Worm (Caenorhabditis elegans) whole organism, mixed stage, embryonic: ENCODE data around the gene bcl-7.
A peak's percentile ranks its signal among the peaks of the same experiment; 100 is the strongest.

ENCODE experiments used
- M03D4.4 ChIP-seq: sonication (generic microtip); optimal IDR thresholded peaks from 2 replicates; lab custom pipeline; 2017; ENCODE audit warnings: mild to moderate bottlenecking, missing genetic modification characterization, missing compliant biosample characterization
- blmp-1 ChIP-seq: fragments of 150-350 bp; optimal IDR thresholded peaks from 2 replicates; lab custom pipeline; 2014; ENCODE audit warnings: missing biosample characterization, missing genetic modification characterization
- ceh-39 ChIP-seq: fragments of 150-350 bp; optimal IDR thresholded peaks from 2 replicates; lab custom pipeline; 2014; ENCODE audit warnings: missing biosample characterization, missing genetic modification characterization
- ceh-43 ChIP-seq: fragments of 200-800 bp; sonication (Bioruptor generic); optimal IDR thresholded peaks from 2 replicates; lab custom pipeline; 2018; ENCODE audit warnings: mild to moderate bottlenecking, missing genetic modification characterization, moderate library complexity, missing compliant biosample characterization
- ceh-83 ChIP-seq: fragments of 200-800 bp; sonication (Bioruptor generic); optimal IDR thresholded peaks from 2 replicates; lab custom pipeline; 2018; ENCODE audit warnings: mild to moderate bottlenecking, missing genetic modification characterization, missing compliant biosample characterization
- ces-1 ChIP-seq: fragments of 150-350 bp; optimal IDR thresholded peaks from 2 replicates; lab custom pipeline; 2014; ENCODE audit warnings: missing biosample characterization, missing genetic modification reagents, missing genetic modification characterization
- cnd-1 ChIP-seq: fragments of 200-800 bp; sonication (Bioruptor generic); optimal IDR thresholded peaks from 2 replicates; lab custom pipeline; 2018; ENCODE audit warnings: mild to moderate bottlenecking, missing genetic modification characterization, missing compliant biosample characterization
- drap-1 ChIP-seq: fragments of 200-800 bp; sonication (Bioruptor generic); optimal IDR thresholded peaks from 3 replicates; lab custom pipeline; 2018; ENCODE audit warnings: mild to moderate bottlenecking, missing genetic modification characterization, missing compliant biosample characterization
- elt-3 ChIP-seq: fragments of 150-350 bp; optimal IDR thresholded peaks from 2 replicates; lab custom pipeline; 2014; ENCODE audit warnings: missing biosample characterization, missing genetic modification characterization
- flh-1 ChIP-seq: fragments of 200-800 bp; sonication (Bioruptor generic); optimal IDR thresholded peaks from 2 replicates; lab custom pipeline; 2018; ENCODE audit warnings: mild to moderate bottlenecking, missing genetic modification characterization, moderate library complexity, missing compliant biosample characterization
- ham-2 ChIP-seq: fragments of 200-800 bp; sonication (Bioruptor generic); optimal IDR thresholded peaks from 2 replicates; lab custom pipeline; 2018; ENCODE audit warnings: mild to moderate bottlenecking, missing genetic modification characterization, missing compliant biosample characterization
- lin-32 ChIP-seq: fragments of 200-800 bp; sonication (Bioruptor generic); optimal IDR thresholded peaks from 2 replicates; lab custom pipeline; 2018; ENCODE audit warnings: mild to moderate bottlenecking, missing genetic modification characterization, missing compliant biosample characterization
- mab-5 ChIP-seq: fragments of 150-350 bp; optimal IDR thresholded peaks from 2 replicates; lab custom pipeline; 2014; ENCODE audit warnings: missing biosample characterization, missing genetic modification characterization
- mep-1 ChIP-seq: fragments of 150-350 bp; optimal IDR thresholded peaks from 2 replicates; lab custom pipeline; 2017; ENCODE audit warnings: missing biosample characterization, missing genetic modification reagents, missing genetic modification characterization, inconsistent platforms
- mls-2 ChIP-seq: sonication (generic microtip); optimal IDR thresholded peaks from 2 replicates; lab custom pipeline; 2016; ENCODE audit warnings: mild to moderate bottlenecking, missing genetic modification characterization, moderate library complexity, missing compliant biosample characterization
- nhr-12 ChIP-seq: fragments of 150-350 bp; optimal IDR thresholded peaks from 2 replicates; lab custom pipeline; 2014; ENCODE audit warnings: missing biosample characterization, missing genetic modification characterization
- nhr-2 ChIP-seq: fragments of 150-350 bp; optimal IDR thresholded peaks from 2 replicates; lab custom pipeline; 2014; ENCODE audit warnings: missing biosample characterization, missing genetic modification characterization
- nhr-237 ChIP-seq: fragments of 150-350 bp; optimal IDR thresholded peaks from 2 replicates; lab custom pipeline; 2014; ENCODE audit warnings: missing biosample characterization, missing genetic modification characterization
- nhr-28 ChIP-seq: fragments of 150-350 bp; optimal IDR thresholded peaks from 2 replicates; lab custom pipeline; 2014; ENCODE audit warnings: missing biosample characterization, missing genetic modification characterization
- nhr-76 ChIP-seq: sonication (generic microtip); optimal IDR thresholded peaks from 2 replicates; lab custom pipeline; 2017; ENCODE audit warnings: missing biosample characterization, missing genetic modification characterization
- pha-4 ChIP-seq: fragments of 150-350 bp; optimal IDR thresholded peaks from 2 replicates; lab custom pipeline; 2018; ENCODE audit warnings: missing biosample characterization, missing genetic modification reagents, missing genetic modification characterization
- sem-2 ChIP-seq: fragments of 200-800 bp; sonication (Bioruptor generic); optimal IDR thresholded peaks from 2 replicates; lab custom pipeline; 2018; ENCODE audit warnings: mild to moderate bottlenecking, missing genetic modification characterization, missing compliant biosample characterization
- snpc-4 ChIP-seq: fragments of 150-350 bp; optimal IDR thresholded peaks from 2 replicates; lab custom pipeline; 2014; ENCODE audit warnings: missing biosample characterization, missing genetic modification characterization
- tbx-8 ChIP-seq: fragments of 200-800 bp; sonication (Bioruptor generic); optimal IDR thresholded peaks from 2 replicates; lab custom pipeline; 2018; ENCODE audit warnings: mild to moderate bottlenecking, missing genetic modification characterization, moderate library complexity, missing compliant biosample characterization
- unc-120 ChIP-seq: sonication (generic microtip); optimal IDR thresholded peaks from 2 replicates; lab custom pipeline; 2017; ENCODE audit warnings: missing genetic modification characterization, missing compliant biosample characterization; ENCODE audit not compliant: poor library complexity, severe bottlenecking
- unc-39 ChIP-seq: fragments of 150-350 bp; optimal IDR thresholded peaks from 2 replicates; lab custom pipeline; 2014; ENCODE audit warnings: missing biosample characterization, missing genetic modification characterization
- unc-62 ChIP-seq: fragments of 150-350 bp; optimal IDR thresholded peaks from 2 replicates; lab custom pipeline; 2014; ENCODE audit warnings: missing biosample characterization, missing genetic modification reagents, missing genetic modification characterization
- zip-8 ChIP-seq: fragments of 150-350 bp; optimal IDR thresholded peaks from 2 replicates; lab custom pipeline; 2014; ENCODE audit warnings: missing biosample characterization, missing genetic modification characterization
- ztf-11 ChIP-seq: fragments of 150-350 bp; optimal IDR thresholded peaks from 2 replicates; lab custom pipeline; 2014; ENCODE audit warnings: missing biosample characterization, missing genetic modification characterization

Gene bcl-7

DNA sequence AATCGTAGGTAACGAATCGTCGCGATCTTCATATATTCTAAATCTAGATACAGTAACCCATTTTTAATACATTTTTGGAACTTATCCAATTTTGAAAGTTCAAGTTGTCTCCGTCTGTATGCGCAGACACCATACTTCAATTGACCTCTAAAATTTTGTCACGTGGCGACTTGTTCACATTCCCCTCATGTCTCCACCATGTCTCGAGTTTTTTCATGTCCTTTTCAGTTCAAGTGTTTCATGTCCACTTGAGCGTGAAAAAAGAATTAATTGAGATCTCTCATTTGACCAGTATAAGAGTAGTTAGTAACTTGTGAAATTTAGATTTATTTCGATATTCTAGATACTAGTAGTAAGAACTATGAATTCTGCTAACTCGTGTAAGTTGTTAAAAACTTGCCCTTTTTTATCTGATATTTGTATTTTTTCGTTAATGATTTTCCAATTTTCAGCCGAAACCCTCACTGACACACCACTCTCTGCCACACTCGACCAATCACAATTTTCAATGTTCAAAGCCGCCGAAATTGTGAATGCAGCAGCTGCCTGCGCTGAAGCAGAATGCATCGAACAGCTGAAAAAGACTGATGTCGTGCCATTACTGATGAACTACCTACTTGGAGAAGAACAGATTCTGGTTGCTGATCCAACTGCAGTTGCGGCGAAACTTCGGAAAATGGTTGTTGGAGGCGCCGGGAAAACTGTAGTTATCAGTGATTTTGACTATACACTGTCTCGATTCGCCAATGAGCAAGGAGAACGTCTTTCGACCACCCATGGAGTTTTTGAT lies 25.9 kb downstream of the bcl-7 start:
- TF ChIP-seq nhr-12 (tag; lab: Kevin White, UChicago) (no peak), ham-2 (GFP tag; lab: Kevin White, UChicago) (no peak), ceh-43 (no peak), ceh-83 (GFP tag; lab: Kevin White, UChicago) (no peak), flh-1 (no peak), nhr-237 (tag; lab: Kevin White, UChicago) (no peak), unc-39 (tag; lab: Kevin White, UChicago) (no peak), ztf-11 (no peak), nhr-2 (tag; lab: Kevin White, UChicago) (no peak), snpc-4 (no peak)

ce11 chrIII:5953041-5953912 lies 27.4 kb downstream of the bcl-7 start:
- TF ChIP-seq unc-62 (no peak), nhr-237 (tag; lab: Kevin White, UChicago) (no peak), zip-8 (tag; lab: Kevin White, UChicago) (no peak), blmp-1 (no peak), pha-4 (no peak), tbx-8 (GFP tag; lab: Kevin White, UChicago) (no peak), M03D4.4 (no peak), ceh-83 (GFP tag; lab: Kevin White, UChicago) (no peak)

DNA sequence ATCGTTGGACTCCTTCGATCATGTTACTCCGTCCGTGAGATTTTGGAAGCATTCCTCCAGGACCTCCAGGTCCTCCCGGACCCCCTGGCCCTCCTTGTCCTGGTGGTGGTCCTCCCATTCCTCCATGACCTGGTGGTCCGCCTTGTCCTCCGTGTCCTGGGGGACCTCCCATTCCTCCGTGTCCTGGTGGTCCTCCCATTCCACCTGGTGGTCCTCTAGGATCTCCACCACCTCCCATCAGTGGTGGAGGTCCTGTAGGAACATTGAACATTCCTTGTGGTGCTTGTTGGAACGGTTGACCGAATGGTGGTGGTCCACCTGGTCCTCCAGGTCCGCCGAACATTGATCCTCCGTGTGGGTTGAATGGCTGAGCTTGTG lies 28.0 kb downstream of the bcl-7 start:
- no peak for TF ChIP-seq sem-2 (GFP tag; lab: Kevin White, UChicago)
- no peak for TF ChIP-seq mab-5
- TF ChIP-seq flh-1, result no peak
- TF ChIP-seq drap-1 (GFP tag; lab: Kevin White, UChicago), result no peak

DNA sequence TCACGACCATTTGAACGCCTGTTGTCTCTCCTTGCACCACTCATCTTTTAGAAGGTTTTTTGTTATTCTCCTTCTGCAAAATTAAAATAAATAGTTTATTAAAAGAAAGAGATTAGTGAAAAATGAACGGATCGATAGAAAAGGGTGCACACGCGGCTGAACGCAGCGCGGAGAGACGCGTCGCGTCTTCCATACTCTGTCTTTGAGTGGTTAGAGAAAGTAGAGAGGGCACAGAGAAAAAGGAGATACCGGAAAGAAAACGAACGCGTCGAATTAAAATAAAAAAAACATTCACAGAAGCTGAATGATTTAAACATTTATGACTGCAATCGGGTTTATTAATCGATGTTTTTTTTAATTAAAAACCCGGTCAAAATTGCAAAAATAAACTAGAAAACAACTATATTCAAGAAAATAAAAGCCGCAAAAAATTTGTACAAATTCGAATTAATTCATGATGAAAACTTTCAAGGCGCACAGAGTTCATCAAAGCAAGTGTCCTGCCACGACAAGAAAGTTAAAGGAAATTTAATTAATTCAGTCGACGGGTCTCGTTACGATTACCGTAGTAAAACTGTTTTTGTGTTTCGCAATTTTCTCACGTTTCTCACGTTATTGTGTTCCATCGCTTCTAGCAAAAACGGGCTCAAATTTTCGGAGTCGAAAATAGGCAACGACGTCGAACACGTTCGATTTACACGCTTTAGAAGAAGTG lies 32.4 kb downstream of the bcl-7 start, which contains the start of the genes nono-1 and nop-1:
Gene nono-1 (minus strand): TSS at position 75 of the 715 bp plus-strand sequence.
Gene nop-1 (plus strand): TSS at position 551 of the 715 bp plus-strand sequence.
- TF ChIP-seq ham-2 (GFP tag; lab: Kevin White, UChicago) (no peak), nhr-12 (tag; lab: Kevin White, UChicago) (no peak), mls-2 (peak; percentile 22), drap-1 (GFP tag; lab: Kevin White, UChicago) (no peak), unc-120 (no peak), ces-1 (GFP tag; lab: Kevin White, UChicago) (peak; percentile 9), elt-3 (tag; lab: Kevin White, UChicago) (no peak), mep-1 (tag; lab: Kevin White, UChicago) (peak; percentile 10), nhr-28 (tag; lab: Kevin White, UChicago) (no peak), ceh-39 (peak; percentile 100), tbx-8 (GFP tag; lab: Kevin White, UChicago) (no peak), ceh-43 (no peak), zip-8 (tag; lab: Kevin White, UChicago) (no peak), unc-39 (tag; lab: Kevin White, UChicago) (no peak), lin-32 (GFP tag; lab: Kevin White, UChicago) (no peak)

ce11 chrIII:5959049-5959448 lies 33.2 kb downstream of the bcl-7 start:
- TF ChIP-seq cnd-1 (tag; lab: Kevin White, UChicago), result no peak
- no peak for TF ChIP-seq zip-8 (tag; lab: Kevin White, UChicago)
- TF ChIP-seq ceh-39, result peak; percentile 63
- TF ChIP-seq nhr-76, result no peak
- peak; percentile 49 for TF ChIP-seq ham-2 (GFP tag; lab: Kevin White, UChicago)
